Fruit fly (Drosophila melanogaster) whole organism, embryonic: Measurements from ENCODE around the gene CG18766.

Experiments used
- Aef1 ChIP-seq: fragments of 200-800 bp; sonication (Bioruptor generic); IDR thresholded peaks from 3 replicates; pipeline ENCODE4 v1.3.6; 2022; ENCODE audit warnings: missing biosample characterization, missing genetic modification characterization
- Awh ChIP-seq: fragments of 200-800 bp; sonication (Bioruptor generic); IDR thresholded peaks from 2 replicates; pipeline ENCODE4, ENCODE4 v1.3.6; 2022; ENCODE audit warnings: missing biosample characterization, missing genetic modification characterization
- CG11085 ChIP-seq: fragments of 200-800 bp; sonication (Bioruptor generic); IDR thresholded peaks from 2 replicates; pipeline ENCODE4 v1.3.6; 2022; ENCODE audit warnings: missing biosample characterization, missing genetic modification characterization
- CG11696 ChIP-seq: fragments of 200-800 bp; sonication (Bioruptor generic); IDR thresholded peaks from 2 replicates; pipeline ENCODE4 v1.3.6; 2022; ENCODE audit warnings: missing biosample characterization, missing genetic modification characterization
- CG12769 ChIP-seq: fragments of 200-800 bp; sonication (Bioruptor generic); optimal IDR thresholded peaks from 2 replicates; lab custom pipeline; 2019; ENCODE audit warnings: missing biosample characterization, mild to moderate bottlenecking, missing genetic modification characterization, moderate library complexity
- CG13894 ChIP-seq: fragments of 200-800 bp; sonication (Bioruptor generic); optimal IDR thresholded peaks from 3 replicates; lab custom pipeline; 2018; ENCODE audit warnings: missing biosample characterization, mild to moderate bottlenecking, missing genetic modification characterization, moderate library complexity
- CG14441 ChIP-seq: fragments of 200-800 bp; sonication (Bioruptor generic); IDR thresholded peaks from 2 replicates; pipeline ENCODE4 v1.3.6; 2022; ENCODE audit warnings: missing biosample characterization, missing genetic modification characterization
- CG15011 ChIP-seq: fragments of 200-800 bp; sonication (Bioruptor generic); optimal IDR thresholded peaks from 3 replicates; lab custom pipeline; 2018; ENCODE audit warnings: missing biosample characterization, mild to moderate bottlenecking, missing genetic modification characterization
- CG15696 ChIP-seq: fragments of 200-800 bp; sonication (Bioruptor generic); optimal IDR thresholded peaks from 2 replicates; lab custom pipeline; 2019; ENCODE audit warnings: missing biosample characterization, mild to moderate bottlenecking, missing genetic modification characterization, moderate library complexity
- CG17361 ChIP-seq: fragments of 200-800 bp; sonication (Bioruptor generic); IDR thresholded peaks from 3 replicates; pipeline ENCODE4 v1.3.6; 2022; ENCODE audit warnings: missing biosample characterization, missing genetic modification characterization
- CG2678 ChIP-seq: fragments of 200-800 bp; sonication (Bioruptor generic); optimal IDR thresholded peaks from 3 replicates; lab custom pipeline; 2019; ENCODE audit warnings: missing biosample characterization, mild to moderate bottlenecking, missing genetic modification characterization, moderate library complexity
- CG2875 ChIP-seq: fragments of 200-800 bp; sonication (Bioruptor generic); optimal IDR thresholded peaks from 2 replicates; lab custom pipeline; 2017; ENCODE audit warnings: missing biosample characterization, mild to moderate bottlenecking, missing genetic modification characterization, missing genetic modification reagents
- CG2889 ChIP-seq: fragments of 200-800 bp; sonication (Bioruptor generic); IDR thresholded peaks from 3 replicates; pipeline ENCODE4 v1.3.6; 2022; ENCODE audit warnings: missing biosample characterization, missing genetic modification characterization
- CG30403 ChIP-seq: fragments of 200-800 bp; sonication (Bioruptor generic); optimal IDR thresholded peaks from 3 replicates; lab custom pipeline; 2016; ENCODE audit warnings: missing biosample characterization, missing genetic modification characterization
- CG31224 ChIP-seq: fragments of 200-800 bp; sonication (Bioruptor generic); IDR thresholded peaks from 2 replicates; pipeline ENCODE4 v1.3.6; 2022; ENCODE audit warnings: missing biosample characterization, missing genetic modification characterization
- CG31441 ChIP-seq: fragments of 200-800 bp; sonication (Bioruptor generic); IDR thresholded peaks from 2 replicates; pipeline ENCODE4 v1.3.6; 2022; ENCODE audit warnings: missing biosample characterization, missing genetic modification characterization
- CG42726 ChIP-seq: fragments of 200-800 bp; sonication (Bioruptor generic); IDR thresholded peaks from 2 replicates; pipeline ENCODE4 v1.3.6; 2022; ENCODE audit warnings: missing biosample characterization, missing genetic modification characterization; ENCODE audit not compliant: partially characterized antibody
- CG4707 ChIP-seq: fragments of 200-800 bp; sonication (Bioruptor generic); optimal IDR thresholded peaks from 2 replicates; lab custom pipeline; 2018; ENCODE audit warnings: missing biosample characterization, mild to moderate bottlenecking, missing genetic modification characterization, moderate library complexity
- CG4854 ChIP-seq: fragments of 200-800 bp; sonication (Bioruptor generic); optimal IDR thresholded peaks from 2 replicates; lab custom pipeline; 2016; ENCODE audit warnings: missing biosample characterization, missing genetic modification characterization, inconsistent platforms
- CG5953 ChIP-seq: fragments of 200-800 bp; sonication (Bioruptor generic); IDR thresholded peaks from 2 replicates; pipeline ENCODE4 v1.3.6; 2022; ENCODE audit warnings: missing biosample characterization, missing genetic modification characterization
- CG7372 ChIP-seq: fragments of 200-800 bp; sonication (Bioruptor generic); IDR thresholded peaks from 2 replicates; pipeline ENCODE4 v1.3.6; 2022; ENCODE audit warnings: missing biosample characterization, missing genetic modification characterization
- Dbx ChIP-seq: fragments of 200-800 bp; sonication (Bioruptor generic); IDR thresholded peaks from 3 replicates; pipeline ENCODE4 v1.3.6; 2022; ENCODE audit warnings: missing biosample characterization, missing genetic modification characterization
- Fer3 ChIP-seq: fragments of 200-800 bp; sonication (Bioruptor generic); optimal IDR thresholded peaks from 2 replicates; lab custom pipeline; 2018; ENCODE audit warnings: missing biosample characterization, mild to moderate bottlenecking, missing genetic modification characterization, moderate library complexity
- Kr ChIP-seq: fragments of 200-800 bp; sonication (Bioruptor generic); optimal IDR thresholded peaks from 2 replicates; lab custom pipeline; 2017; ENCODE audit warnings: missing biosample characterization, mild to moderate bottlenecking, missing genetic modification characterization
- Lpt ChIP-seq: fragments of >200 bp; optimal IDR thresholded peaks from 2 replicates; lab custom pipeline; 2018; ENCODE audit warnings: missing biosample characterization, missing genetic modification characterization
- MESR4 ChIP-seq: fragments of 200-800 bp; sonication (Bioruptor generic); optimal IDR thresholded peaks from 2 replicates; lab custom pipeline; 2018; ENCODE audit warnings: missing biosample characterization, mild to moderate bottlenecking, missing genetic modification characterization, moderate library complexity
- Neu2 ChIP-seq: fragments of 200-800 bp; sonication (Bioruptor generic); optimal IDR thresholded peaks from 3 replicates; lab custom pipeline; 2016; ENCODE audit warnings: missing biosample characterization, missing genetic modification characterization, borderline replicate concordance
- Optix ChIP-seq: fragments of 200-800 bp; sonication (Bioruptor generic); IDR thresholded peaks from 3 replicates; pipeline ENCODE4 v1.3.6; 2022; ENCODE audit warnings: missing biosample characterization, missing genetic modification characterization
- Poxn ChIP-seq: fragments of 200-800 bp; sonication (Bioruptor generic); IDR thresholded peaks from 2 replicates; pipeline ENCODE4 v1.3.6; 2022; ENCODE audit warnings: missing biosample characterization, missing genetic modification characterization
- abd-A ChIP-seq: fragments of 200-800 bp; sonication (Bioruptor generic); optimal IDR thresholded peaks from 3 replicates; lab custom pipeline; 2019; ENCODE audit warnings: missing biosample characterization, mild to moderate bottlenecking, missing genetic modification characterization, moderate library complexity
- ase ChIP-seq: fragments of 200-800 bp; sonication (Bioruptor generic); IDR thresholded peaks from 3 replicates; pipeline ENCODE4 v1.3.6; 2022; ENCODE audit warnings: missing biosample characterization, missing genetic modification characterization
- crp ChIP-seq, 2 experiments: fragments of 200-800 bp; sonication (Bioruptor generic); optimal IDR thresholded peaks; 2 replicates in 1 of 2; 3 replicates in 1 of 2; lab custom pipeline; 2017; ENCODE audit warnings: missing biosample characterization in 2 of 2, missing genetic modification characterization in 2 of 2, mild to moderate bottlenecking in 1 of 2, moderate library complexity in 1 of 2
- fd3F ChIP-seq: fragments of 200-800 bp; sonication (Bioruptor generic); optimal IDR thresholded peaks from 2 replicates; lab custom pipeline; 2018; ENCODE audit warnings: missing biosample characterization, mild to moderate bottlenecking, missing genetic modification characterization, moderate library complexity
- fru ChIP-seq: fragments of >200 bp; optimal IDR thresholded peaks from 2 replicates; lab custom pipeline; 2017
- gsb-n ChIP-seq: fragments of 200-800 bp; sonication (Bioruptor generic); optimal IDR thresholded peaks from 3 replicates; lab custom pipeline; 2018; ENCODE audit warnings: missing biosample characterization, mild to moderate bottlenecking, missing genetic modification characterization
- hb ChIP-seq: fragments of 200-800 bp; sonication (Bioruptor generic); IDR thresholded peaks from 3 replicates; pipeline ENCODE4 v1.3.6; 2022; ENCODE audit warnings: missing biosample characterization, missing genetic modification characterization; ENCODE audit not compliant: partially characterized antibody
- ind ChIP-seq: fragments of 200-800 bp; sonication (Bioruptor generic); optimal IDR thresholded peaks from 3 replicates; lab custom pipeline; 2016; ENCODE audit warnings: missing biosample characterization, missing genetic modification characterization
- jing ChIP-seq: fragments of 200-800 bp; sonication (Bioruptor generic); optimal IDR thresholded peaks from 2 replicates; lab custom pipeline; 2018; ENCODE audit warnings: missing biosample characterization, mild to moderate bottlenecking, missing genetic modification characterization
- org-1 ChIP-seq: fragments of 200-800 bp; sonication (Bioruptor generic); optimal IDR thresholded peaks from 2 replicates; lab custom pipeline; 2017; ENCODE audit warnings: missing biosample characterization, missing genetic modification characterization
- peb ChIP-seq: fragments of 200-800 bp; sonication (Bioruptor generic); IDR thresholded peaks from 2 replicates; pipeline ENCODE4 v1.3.6; 2022; ENCODE audit warnings: missing biosample characterization, missing genetic modification characterization
- pfk ChIP-seq: fragments of 200-800 bp; sonication (Bioruptor generic); optimal IDR thresholded peaks from 2 replicates; lab custom pipeline; 2018; ENCODE audit warnings: missing biosample characterization, mild to moderate bottlenecking, missing genetic modification characterization, moderate library complexity
- phol ChIP-seq: fragments of 200-800 bp; sonication (Bioruptor generic); optimal IDR thresholded peaks from 3 replicates; lab custom pipeline; 2018; ENCODE audit warnings: missing biosample characterization, mild to moderate bottlenecking, missing genetic modification characterization, moderate library complexity
- pzg ChIP-seq: fragments of 200-800 bp; sonication (Bioruptor generic); optimal IDR thresholded peaks from 3 replicates; lab custom pipeline; 2018; ENCODE audit warnings: missing biosample characterization, mild to moderate bottlenecking, missing genetic modification characterization, moderate library complexity
- salm ChIP-seq: fragments of 200-800 bp; sonication (Bioruptor generic); optimal IDR thresholded peaks from 2 replicates; lab custom pipeline; 2018; ENCODE audit warnings: missing biosample characterization, mild to moderate bottlenecking, missing genetic modification characterization
- tin ChIP-seq: fragments of 200-800 bp; sonication (Bioruptor generic); optimal IDR thresholded peaks from 3 replicates; lab custom pipeline; 2016; ENCODE audit warnings: missing biosample characterization, missing genetic modification characterization
- trh ChIP-seq: fragments of 200-800 bp; sonication (Bioruptor generic); optimal IDR thresholded peaks from 2 replicates; lab custom pipeline; 2016; ENCODE audit warnings: missing biosample characterization, missing genetic modification characterization
- usp ChIP-seq: fragments of >200 bp; optimal IDR thresholded peaks from 2 replicates; lab custom pipeline; 2017; ENCODE audit warnings: missing biosample characterization, missing genetic modification characterization
- wdn ChIP-seq: fragments of 200-800 bp; sonication (Bioruptor generic); IDR thresholded peaks from 2 replicates; pipeline ENCODE4 v1.3.6; 2022; ENCODE audit warnings: missing biosample characterization, missing genetic modification characterization
- zfh2 ChIP-seq: fragments of 200-800 bp; sonication (Bioruptor generic); optimal IDR thresholded peaks from 2 replicates; lab custom pipeline; 2016; ENCODE audit warnings: missing biosample characterization, missing genetic modification characterization

CG18766 gene

DNA sequence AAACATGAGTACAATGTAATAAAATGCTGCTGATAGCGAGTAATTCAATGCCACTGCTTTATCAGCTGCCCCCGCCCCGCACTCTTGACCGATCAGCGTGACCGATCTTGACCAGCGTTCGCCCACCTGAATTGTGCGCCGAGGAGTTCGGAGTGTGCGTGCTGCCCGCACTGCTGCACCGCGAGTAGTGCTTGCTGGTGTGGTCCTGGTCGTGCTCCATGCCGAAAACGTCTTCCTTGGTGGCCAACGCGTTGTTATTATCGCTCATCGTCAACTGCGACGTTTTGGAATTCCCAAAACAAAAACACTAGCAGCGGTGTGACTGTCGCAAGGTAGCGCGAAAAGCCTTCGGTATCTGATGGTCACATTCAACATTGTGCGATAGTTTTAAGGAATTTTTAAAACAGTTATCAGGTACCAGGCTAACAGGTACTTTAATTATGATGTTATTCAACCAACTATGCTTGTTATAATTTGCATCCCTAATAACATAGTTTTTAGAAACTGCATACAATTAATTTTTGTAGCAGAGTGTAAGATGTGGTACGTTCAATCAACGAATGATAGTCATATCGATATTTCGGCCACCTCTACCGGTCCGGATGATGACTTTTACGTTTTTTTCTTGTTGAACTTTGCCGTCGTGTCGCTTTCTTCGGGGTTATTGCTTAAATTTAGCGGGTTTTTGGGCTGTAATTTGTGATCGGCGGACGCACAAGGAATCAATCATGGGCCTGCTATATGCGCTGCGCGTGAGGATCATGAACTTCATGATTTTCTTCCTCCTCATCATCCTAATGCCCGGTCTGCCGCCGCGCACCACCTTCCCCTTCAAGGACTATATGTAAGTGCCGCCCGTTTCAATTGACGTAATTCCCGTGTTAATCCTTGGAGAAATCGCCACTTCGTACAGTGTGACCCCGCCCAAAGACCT lies 43.4 kb upstream of the CG18766 start, which contains the start of the genes bigmax and Hmu (continued):
- TF ChIP-seq Fer3 (tag; lab: Kevin White, UChicago) (peak; percentile 85), pzg (GFP tag; lab: Kevin White, UChicago) (peak; percentile 96), Lpt (GFP tag; lab: Kevin White, UChicago) (no peak), ind (GFP tag; lab: Kevin White, UChicago) (peak; percentile 89), CG17361 (peak; percentile 86), gsb-n (peak; percentile 62), CG12769 (peak; percentile 91), peb (GFP tag; lab: Robert Waterston, UW) (peak; percentile 24; the same call in 1 of the 2 replicates), salm (tag; lab: Kevin White, UChicago) (peak; percentile 51), org-1 (GFP tag; lab: Kevin White, UChicago) (no peak), CG11696 (GFP tag; lab: Robert Waterston, UW) (no peak), CG11085 (GFP tag; lab: Robert Waterston, UW) (peak; percentile 81), CG15011 (GFP tag; lab: Kevin White, UChicago) (peak; percentile 6), wdn (peak; percentile 79), CG14441 (GFP tag; lab: Robert Waterston, UW) (peak; percentile 91), hb (GFP tag; lab: Robert Waterston, UW) (peak; percentile 85), CG42726 (GFP tag; lab: Robert Waterston, UW) (peak; percentile 55; the same call in 1 of the 2 replicates), Dbx (GFP tag; lab: Robert Waterston, UW) (peak; percentile 92), zfh2 (GFP tag; lab: Kevin White, UChicago) (peak; percentile 93), jing (GFP tag; lab: Kevin White, UChicago) (peak; percentile 7), CG5953 (GFP tag; lab: Robert Waterston, UW) (no peak; the same call in 1 of the 2 replicates), usp (GFP tag; lab: Kevin White, UChicago) (no peak), Neu2 (peak; percentile 39), CG2678 (tag; lab: Kevin White, UChicago) (peak; percentile 81), CG7372 (GFP tag; lab: Robert Waterston, UW) (peak; percentile 81), CG15696 (tag; lab: Kevin White, UChicago) (peak; percentile 62), CG4707 (GFP tag; lab: Kevin White, UChicago) (no peak), pfk (peak; percentile 1), MESR4 (GFP tag; lab: Kevin White, UChicago) (peak; percentile 89), crp (GFP tag; optimal IDR thresholded peaks at IDR 0.05; lab: Kevin White, UChicago) (peak in 1 of 2 experiments; percentile 60), CG2875 (GFP tag; lab: Kevin White, UChicago) (no peak), CG31441 (GFP tag; lab: Robert Waterston, UW) (peak; percentile 67), fd3F (GFP tag; lab: Kevin White, UChicago) (peak; percentile 70), Poxn (GFP tag; lab: Robert Waterston, UW) (no peak), CG13894 (peak; percentile 90), phol (tag; lab: Kevin White, UChicago) (peak; percentile 87), Aef1 (GFP tag; lab: Robert Waterston, UW) (peak; percentile 80), Optix (GFP tag; lab: Robert Waterston, UW) (peak; percentile 74; the same call in 2 of the 3 replicates), fru (lab: Kevin White, UChicago) (no peak), CG31224 (GFP tag; lab: Robert Waterston, UW) (peak; percentile 68), tin (GFP tag; lab: Kevin White, UChicago) (peak; percentile 80), abd-A (tag; lab: Kevin White, UChicago) (peak; percentile 44), ase (peak; percentile 80), CG30403 (GFP tag; lab: Kevin White, UChicago) (peak; percentile 89), CG4854 (GFP tag; lab: Kevin White, UChicago) (peak; percentile 69), trh (GFP tag; lab: Kevin White, UChicago) (peak; percentile 59), Awh (GFP tag; lab: Robert Waterston, UW) (peak; percentile 48; the same call in 1 of the 2 replicates), CG2889 (peak; percentile 85), Kr (GFP tag; lab: Kevin White, UChicago) (no peak)
